Fruit fly (Drosophila melanogaster) ovary, adult (tissue): Measurements from ENCODE around the gene CG13622.
A peak's percentile ranks its signal among the peaks of the same experiment; 100 is the strongest.

Source experiments
- CG17801 ChIP-seq: fragments of 200-800 bp; optimal IDR thresholded peaks from 2 replicates; lab custom pipeline; 2019; ENCODE audit warnings: missing biosample characterization, mild to moderate bottlenecking, missing genetic modification characterization, moderate library complexity; ENCODE audit not compliant: partially characterized antibody

Gene CG13622

dm6 chr3R:24521313-24521712 lies 2.2 kb downstream of the CG13622 start:
- no peak for TF ChIP-seq CG17801 (GFP tag; lab: Kevin White, UChicago)

dm6 chr3R:24518150-24518580 lies 5.3 kb downstream of the CG13622 start, which contains the start of gene Pp1alpha-96A:
TSS of gene Pp1alpha-96A (plus strand) at chr3R:24518270.
- TF ChIP-seq CG17801 (GFP tag; lab: Kevin White, UChicago) = peak; percentile 57

- no peak for TF ChIP-seq CG17801 (GFP tag; lab: Kevin White, UChicago)
Observed at dm6 chr3R:24514652-24515328, 8.7 kb downstream of the CG13622 start, which contains the start of the genes nAChRbeta2 and DZIP1. TSS of gene nAChRbeta2 (minus strand) at chr3R:24515106. TSS of gene DZIP1 (plus strand) at chr3R:24515278.

dm6 chr3R:24503627-24504026 lies 19.9 kb downstream of the CG13622 start:
- no peak for TF ChIP-seq CG17801 (GFP tag; lab: Kevin White, UChicago)

dm6 chr3R:24496084-24496483 lies 27.4 kb downstream of the CG13622 start:
- TF ChIP-seq CG17801 (GFP tag; lab: Kevin White, UChicago) = no peak

dm6 chr3R:24484990-24485478 lies 38.4 kb downstream of the CG13622 start, which contains the start of gene nAChRalpha2:
TSS of gene nAChRalpha2 (plus strand) at chr3R:24485428.
- TF ChIP-seq CG17801 (GFP tag; lab: Kevin White, UChicago) = no peak

- TF ChIP-seq CG17801 (GFP tag; lab: Kevin White, UChicago) = no peak
Observed at dm6 chr3R:24481040-24481439, 42.4 kb downstream of the CG13622 start.

- TF ChIP-seq CG17801 (GFP tag; lab: Kevin White, UChicago) = no peak
Observed at dm6 chr3R:24474760-24475159, 48.7 kb downstream of the CG13622 start.
